Fruit fly (Drosophila melanogaster): ENCODE results near the gene Diap1.

Diap1 gene

dm6 chr3L:16015765-16016760, 34.8 kb downstream of the Diap1 start (continued):
- no peak for TF ChIP-seq CG15479 (GFP tag; optimal IDR thresholded peaks at IDR 0.05)
- no peak for TF ChIP-seq Dad (GFP tag; optimal IDR thresholded peaks at IDR 0.05)
- no peak for TF ChIP-seq ewg (GFP tag; optimal IDR thresholded peaks at IDR 0.05)
- peak; percentile 80 for TF ChIP-seq CG10979 (tag; optimal IDR thresholded peaks at IDR 0.05)
- TF ChIP-seq Hr51 (GFP tag; optimal IDR thresholded peaks at IDR 0.05), result no peak
- no peak for TF ChIP-seq sima (GFP tag; optimal IDR thresholded peaks at IDR 0.05)
- no peak for TF ChIP-seq otp (GFP tag; IDR thresholded peaks at IDR 0.05)
- TF ChIP-seq CG8290 (GFP tag; optimal IDR thresholded peaks at IDR 0.05), result no peak
- TF ChIP-seq CG8290 (tag; optimal IDR thresholded peaks at IDR 0.05), result no peak
- no peak for TF ChIP-seq ato (GFP tag; IDR thresholded peaks at IDR 0.05; ENCODE audit: partially characterized antibody)
- TF ChIP-seq dmrt11E (tag; optimal IDR thresholded peaks at IDR 0.05), result peak; percentile 75
- peak; percentile 8 for TF ChIP-seq Med (GFP tag)
- no peak for TF ChIP-seq Hmr (GFP tag; optimal IDR thresholded peaks at IDR 0.05)
- TF ChIP-seq CG13894 (tag; optimal IDR thresholded peaks at IDR 0.05), result no peak
- TF ChIP-seq seq (GFP tag; IDR thresholded peaks at IDR 0.05), result no peak
- no peak for TF ChIP-seq CG14667 (GFP tag; IDR thresholded peaks at IDR 0.05)
- no peak for TF ChIP-seq Scr (GFP tag; IDR thresholded peaks at IDR 0.05; ENCODE audit: partially characterized antibody)
- peak; percentile 5 for TF ChIP-seq lbe (GFP tag; optimal IDR thresholded peaks at IDR 0.05)
- no peak for TF ChIP-seq Ets97D (GFP tag; optimal IDR thresholded peaks at IDR 0.05)
- no peak for TF ChIP-seq lov (optimal IDR thresholded peaks at IDR 0.05)
- no peak for TF ChIP-seq lov (GFP tag; IDR thresholded peaks at IDR 0.05)
- TF ChIP-seq CG13123 (GFP tag; optimal IDR thresholded peaks at IDR 0.05), result no peak
- TF ChIP-seq maf-S (GFP tag; optimal IDR thresholded peaks at IDR 0.05), result no peak
- TF ChIP-seq CG34376 (GFP tag; optimal IDR thresholded peaks at IDR 0.05), result no peak
- TF ChIP-seq org-1 (GFP tag; optimal IDR thresholded peaks at IDR 0.05), result no peak
- TF ChIP-seq CG10366 (GFP tag; IDR thresholded peaks at IDR 0.05), result no peak
- no peak for TF ChIP-seq PHDP (tag; optimal IDR thresholded peaks at IDR 0.05)
- no peak for TF ChIP-seq dm (GFP tag; optimal IDR thresholded peaks at IDR 0.05)
- no peak for TF ChIP-seq CG10431 (GFP tag; optimal IDR thresholded peaks at IDR 0.05)
- TF ChIP-seq row (GFP tag; IDR thresholded peaks at IDR 0.05), result no peak
- no peak for TF ChIP-seq CG12104 (GFP tag; optimal IDR thresholded peaks at IDR 0.05)
- TF ChIP-seq vnd (GFP tag; IDR thresholded peaks at IDR 0.05; ENCODE audit: partially characterized antibody), result no peak
- no peak for TF ChIP-seq bcd (GFP tag; optimal IDR thresholded peaks at IDR 0.05)
- TF ChIP-seq CG6791 (GFP tag; IDR thresholded peaks at IDR 0.05; ENCODE audit: partially characterized antibody), result no peak
- no peak for TF ChIP-seq pho (GFP tag; optimal IDR thresholded peaks at IDR 0.05)
- no peak for TF ChIP-seq CG3065 (GFP tag; optimal IDR thresholded peaks at IDR 0.05)
- TF ChIP-seq tio (GFP tag; optimal IDR thresholded peaks at IDR 0.05), result no peak
- TF ChIP-seq CG14710 (tag; optimal IDR thresholded peaks at IDR 0.05), result peak; percentile 77
- no peak for TF ChIP-seq tna (GFP tag; IDR thresholded peaks at IDR 0.05; ENCODE audit: partially characterized antibody)
- no peak for TF ChIP-seq GATAe (GFP tag; conservative IDR thresholded peaks at IDR 0.05)
- TF ChIP-seq Elba2 (GFP tag; optimal IDR thresholded peaks at IDR 0.05), result peak; percentile 47
- TF ChIP-seq Usf (GFP tag; optimal IDR thresholded peaks at IDR 0.05), result no peak
- TF ChIP-seq CG4820 (GFP tag; optimal IDR thresholded peaks at IDR 0.05), result no peak
- TF ChIP-seq sens (GFP tag), result no peak
- peak; percentile 37 for TF ChIP-seq CG8388 (GFP tag; optimal IDR thresholded peaks at IDR 0.05)
- no peak for TF ChIP-seq CG8944 (GFP tag; optimal IDR thresholded peaks at IDR 0.05)
- no peak for TF ChIP-seq Deaf1 (tag; optimal IDR thresholded peaks at IDR 0.05)
- no peak for TF ChIP-seq Drgx (GFP tag; IDR thresholded peaks at IDR 0.05)
- peak; percentile 36 for TF ChIP-seq fd96Cb (tag; optimal IDR thresholded peaks at IDR 0.05)
